Fruit fly (Drosophila melanogaster) whole organism, wandering third instar larva: ENCODE results near the gene CG7560.

Source experiments
- Abd-B ChIP-seq: fragments of >200 bp; optimal IDR thresholded peaks from 2 replicates; lab custom pipeline; 2017; ENCODE audit warnings: missing biosample characterization, missing genetic modification characterization
- CG32264 ChIP-seq: fragments of 200-800 bp; sonication (Bioruptor generic); optimal IDR thresholded peaks from 2 replicates; lab custom pipeline; 2016; ENCODE audit warnings: missing biosample characterization, missing genetic modification characterization
- CG9705 ChIP-seq: fragments of 200-800 bp; sonication (Bioruptor generic); optimal IDR thresholded peaks from 2 replicates; lab custom pipeline; 2018; ENCODE audit warnings: missing biosample characterization, mild to moderate bottlenecking, missing genetic modification characterization
- CrebA ChIP-seq: fragments of 200-800 bp; sonication (Bioruptor generic); optimal IDR thresholded peaks from 2 replicates; lab custom pipeline; 2016; ENCODE audit warnings: missing biosample characterization, mild to moderate bottlenecking, missing genetic modification characterization, borderline replicate concordance
- Dfd ChIP-seq: fragments of >200 bp; optimal IDR thresholded peaks from 2 replicates; lab custom pipeline; 2017; ENCODE audit warnings: missing biosample characterization, missing genetic modification characterization
- Dif ChIP-seq: fragments of 200-275, 200-300 bp; sonication (Bioruptor generic); optimal IDR thresholded peaks from 2 replicates; lab custom pipeline; 2018; ENCODE audit warnings: missing biosample characterization, missing genetic modification characterization; ENCODE audit not compliant: partially characterized antibody
- GATAd ChIP-seq: sonication (Bioruptor generic); optimal IDR thresholded peaks from 2 replicates; lab custom pipeline; 2016; ENCODE audit warnings: missing biosample characterization, missing genetic modification characterization
- HLH106 ChIP-seq: fragments of 200-800 bp; optimal IDR thresholded peaks from 3 replicates; lab custom pipeline; 2019; ENCODE audit warnings: missing biosample characterization, mild to moderate bottlenecking, missing genetic modification characterization, moderate library complexity
- Hnf4 ChIP-seq: fragments of 200-800 bp; sonication (Bioruptor generic); optimal IDR thresholded peaks from 2 replicates; lab custom pipeline; 2016; ENCODE audit warnings: missing biosample characterization, mild to moderate bottlenecking, missing genetic modification characterization
- Hr78 ChIP-seq: fragments of >200 bp; optimal IDR thresholded peaks from 2 replicates; lab custom pipeline; 2017; ENCODE audit warnings: missing biosample characterization, missing genetic modification characterization
- Hr83 ChIP-seq: fragments of 200-300 bp; sonication (Bioruptor generic); optimal IDR thresholded peaks from 2 replicates; lab custom pipeline; 2016; ENCODE audit warnings: missing biosample characterization, mild to moderate bottlenecking, missing genetic modification characterization, moderate library complexity; ENCODE audit not compliant: poor library complexity, severe bottlenecking
- Jra ChIP-seq: sonication (Bioruptor generic); optimal IDR thresholded peaks from 2 replicates; lab custom pipeline; 2016; ENCODE audit warnings: missing biosample characterization, missing genetic modification characterization
- Mio ChIP-seq: sonication (Bioruptor generic); optimal IDR thresholded peaks from 2 replicates; lab custom pipeline; 2016; ENCODE audit warnings: missing biosample characterization, missing genetic modification characterization
- Myc ChIP-seq: fragments of >200 bp; optimal IDR thresholded peaks from 2 replicates; lab custom pipeline; 2017
- N ChIP-seq: fragments of >200 bp; optimal IDR thresholded peaks from 2 replicates; lab custom pipeline; 2018; ENCODE audit warnings: missing biosample characterization, missing external identifiers, missing genetic modification characterization
- OdsH ChIP-seq: fragments of 200-800 bp; sonication (Bioruptor generic); optimal IDR thresholded peaks from 2 replicates; lab custom pipeline; 2016; ENCODE audit warnings: missing biosample characterization, mild to moderate bottlenecking, missing genetic modification characterization
- Rel ChIP-seq, 2 experiments: fragments of 200-800 bp; sonication (Bioruptor generic) in 1 of 2; optimal IDR thresholded peaks; 2 replicates in 1 of 2; 3 replicates in 1 of 2; lab custom pipeline; 2016 to 2019; ENCODE audit warnings: mild to moderate bottlenecking in 2 of 2, missing biosample characterization in 2 of 2, missing genetic modification characterization in 2 of 2, moderate library complexity in 1 of 2
- Sp1 ChIP-seq: fragments of 200-800 bp; sonication (Bioruptor generic); optimal IDR thresholded peaks from 3 replicates; lab custom pipeline; 2019; ENCODE audit warnings: missing biosample characterization, mild to moderate bottlenecking, missing genetic modification characterization, moderate library complexity
- Vsx2 ChIP-seq: fragments of 200-300, 225-300 bp; sonication (Bioruptor generic); optimal IDR thresholded peaks from 2 replicates; lab custom pipeline; 2018; ENCODE audit warnings: missing biosample characterization, missing genetic modification characterization; ENCODE audit not compliant: partially characterized antibody
- br ChIP-seq: fragments of 200-800 bp; sonication (Bioruptor generic); optimal IDR thresholded peaks from 2 replicates; lab custom pipeline; 2016; ENCODE audit warnings: missing biosample characterization, missing genetic modification characterization
- brk ChIP-seq: fragments of 200-800 bp; sonication (Bioruptor generic); optimal IDR thresholded peaks from 2 replicates; lab custom pipeline; 2016; ENCODE audit warnings: missing biosample characterization, mild to moderate bottlenecking, missing genetic modification characterization
- dl ChIP-seq, 2 experiments: fragments of 175-275, 200-275 bp in 1 of 2; fragments of 200-275 bp in 1 of 2; sonication (Bioruptor generic); optimal IDR thresholded peaks; lab custom pipeline; 2018; ENCODE audit warnings: mild to moderate bottlenecking in 2 of 2, missing biosample characterization in 2 of 2, missing genetic modification characterization in 2 of 2, moderate library complexity in 2 of 2; ENCODE audit not compliant: partially characterized antibody in 2 of 2, insufficient read depth in 1 of 2
- dmrt93B ChIP-seq: fragments of 200-800 bp; sonication (Bioruptor generic); optimal IDR thresholded peaks from 2 replicates; lab custom pipeline; 2018; ENCODE audit warnings: missing biosample characterization, mild to moderate bottlenecking, missing genetic modification characterization
- dsf ChIP-seq: sonication (Bioruptor generic); optimal IDR thresholded peaks from 2 replicates; lab custom pipeline; 2016; ENCODE audit warnings: missing biosample characterization, missing genetic modification characterization, borderline replicate concordance
- ey ChIP-seq: fragments of 200-800 bp; sonication (Bioruptor generic); optimal IDR thresholded peaks from 2 replicates; lab custom pipeline; 2016; ENCODE audit warnings: missing biosample characterization, missing genetic modification characterization
- foxo ChIP-seq, 2 experiments: fragments of 200-800 bp; sonication (Bioruptor generic); optimal IDR thresholded peaks; 2 replicates in 1 of 2; 3 replicates in 1 of 2; lab custom pipeline; 2016 to 2017; ENCODE audit warnings: missing biosample characterization in 2 of 2, missing genetic modification characterization in 2 of 2
- fru ChIP-seq: fragments of 200-800 bp; sonication (Bioruptor generic); optimal IDR thresholded peaks from 3 replicates; lab custom pipeline; 2016; ENCODE audit warnings: missing biosample characterization, mild to moderate bottlenecking, missing genetic modification characterization
- h ChIP-seq: fragments of 200-800 bp; sonication (Bioruptor generic); optimal IDR thresholded peaks from 3 replicates; lab custom pipeline; 2016; ENCODE audit warnings: missing biosample characterization, mild to moderate bottlenecking, missing genetic modification characterization
- jim ChIP-seq: fragments of 175-275, 200-325 bp; sonication (Bioruptor generic); optimal IDR thresholded peaks from 2 replicates; lab custom pipeline; 2016; ENCODE audit warnings: missing biosample characterization, mild to moderate bottlenecking, missing genetic modification characterization
- lola ChIP-seq: fragments of >200 bp; optimal IDR thresholded peaks from 2 replicates; lab custom pipeline; 2017; ENCODE audit warnings: missing biosample characterization, missing genetic modification characterization
- pan ChIP-seq: fragments of >200 bp; optimal IDR thresholded peaks from 2 replicates; lab custom pipeline; 2017
- psq ChIP-seq: fragments of 200-800 bp; sonication (Bioruptor generic); optimal IDR thresholded peaks from 3 replicates; lab custom pipeline; 2017; ENCODE audit warnings: missing biosample characterization, mild to moderate bottlenecking, missing genetic modification characterization, moderate library complexity
- rgr ChIP-seq: fragments of 200-800 bp; sonication (Bioruptor generic); optimal IDR thresholded peaks from 3 replicates; lab custom pipeline; 2016; ENCODE audit warnings: missing biosample characterization, mild to moderate bottlenecking, missing genetic modification characterization
- sage ChIP-seq: fragments of 200-800 bp; sonication (Bioruptor generic); optimal IDR thresholded peaks from 2 replicates; lab custom pipeline; 2016; ENCODE audit warnings: missing biosample characterization, mild to moderate bottlenecking, missing genetic modification characterization
- sv ChIP-seq: fragments of 200-800 bp; sonication (Bioruptor generic); optimal IDR thresholded peaks from 3 replicates; lab custom pipeline; 2016; ENCODE audit warnings: missing biosample characterization, missing genetic modification characterization
- tai ChIP-seq: sonication (Bioruptor generic); optimal IDR thresholded peaks from 2 replicates; lab custom pipeline; 2016; ENCODE audit warnings: missing biosample characterization, missing genetic modification characterization
- usp ChIP-seq: fragments of >200 bp; optimal IDR thresholded peaks from 2 replicates; lab custom pipeline; 2017; ENCODE audit warnings: missing biosample characterization, missing genetic modification characterization
- woc ChIP-seq: sonication (Bioruptor generic); optimal IDR thresholded peaks from 2 replicates; lab custom pipeline; 2016; ENCODE audit warnings: missing biosample characterization, mild to moderate bottlenecking, missing genetic modification characterization

CG7560 gene

dm6 chr3L:11403542-11403941 is 21.4 kb upstream of the CG7560 start:
- peak; percentile 69 for TF ChIP-seq woc (GFP tag; lab: Kevin White, UChicago)
- peak; percentile 6 for TF ChIP-seq sv (GFP tag; lab: Kevin White, UChicago)
- peak in 1 of 2 experiments; percentile 73 for TF ChIP-seq foxo (GFP tag; optimal IDR thresholded peaks at IDR 0.05; lab: Kevin White, UChicago)
- peak; percentile 68 for TF ChIP-seq h
- TF ChIP-seq Sp1 (GFP tag; lab: Kevin White, UChicago): peak; percentile 25
- peak; percentile 60 for TF ChIP-seq ey (GFP tag; lab: Kevin White, UChicago)
- TF ChIP-seq HLH106 (tag; lab: Kevin White, UChicago): peak; percentile 34
- no peak for TF ChIP-seq Vsx2 (GFP tag; lab: Kevin White, UChicago)
- TF ChIP-seq Hnf4 (GFP tag; lab: Kevin White, UChicago): peak; percentile 59
- TF ChIP-seq br (GFP tag; lab: Kevin White, UChicago): peak; percentile 49
- TF ChIP-seq psq: peak; percentile 42
- no peak for TF ChIP-seq N (GFP tag; lab: Kevin White, UChicago)
- TF ChIP-seq Abd-B (GFP tag; lab: Kevin White, UChicago): no peak
- no peak for TF ChIP-seq Mio (GFP tag; lab: Kevin White, UChicago)
- TF ChIP-seq Jra (GFP tag; lab: Kevin White, UChicago): no peak
- no peak for TF ChIP-seq dl (GFP tag; optimal IDR thresholded peaks at IDR 0.05; lab: Kevin White, UChicago; ENCODE audit: insufficient read depth in 1 of 2, partially characterized antibody in 2 of 2)
- TF ChIP-seq OdsH (GFP tag; lab: Kevin White, UChicago): peak; percentile 62
- TF ChIP-seq CrebA (GFP tag; lab: Kevin White, UChicago): no peak
- no peak for TF ChIP-seq jim
- TF ChIP-seq Dfd: no peak
- no peak for TF ChIP-seq dsf
- peak; percentile 59 for TF ChIP-seq fru (GFP tag; lab: Kevin White, UChicago)
- no peak for TF ChIP-seq GATAd (GFP tag; lab: Kevin White, UChicago)
- TF ChIP-seq rgr (GFP tag; lab: Kevin White, UChicago): peak; percentile 62
- TF ChIP-seq, all 38 proteins: peak for 13

dm6 chr3L:11405362-11406254 is 19.4 kb upstream of the CG7560 start:
- TF ChIP-seq ey (GFP tag; lab: Kevin White, UChicago) (peak; percentile 94), rgr (GFP tag; lab: Kevin White, UChicago) (peak; percentile 97), Dif (GFP tag; lab: Kevin White, UChicago) (no peak), sv (GFP tag; lab: Kevin White, UChicago) (peak; percentile 90), dmrt93B (GFP tag; lab: Kevin White, UChicago) (peak; percentile 59), Sp1 (GFP tag; lab: Kevin White, UChicago) (peak; percentile 92), Rel (GFP tag; optimal IDR thresholded peaks at IDR 0.05; lab: Kevin White, UChicago) (peak; percentile 65), Rel (tag; optimal IDR thresholded peaks at IDR 0.05; lab: Kevin White, UChicago) (peak; percentile 63), dsf (peak; percentile 83), CrebA (GFP tag; lab: Kevin White, UChicago) (peak; percentile 84), OdsH (GFP tag; lab: Kevin White, UChicago) (peak; percentile 94), brk (GFP tag; lab: Kevin White, UChicago) (peak; percentile 93), CG32264 (peak; percentile 58), Jra (GFP tag; lab: Kevin White, UChicago) (peak; percentile 84), Abd-B (GFP tag; lab: Kevin White, UChicago) (no peak), fru (GFP tag; lab: Kevin White, UChicago) (peak; percentile 91), pan (lab: Kevin White, UChicago) (no peak), jim (no peak), Hr83 (GFP tag; lab: Kevin White, UChicago) (peak; percentile 15), Hnf4 (GFP tag; lab: Kevin White, UChicago) (peak; percentile 95), N (GFP tag; lab: Kevin White, UChicago) (no peak), h (peak; percentile 96), br (GFP tag; lab: Kevin White, UChicago) (peak; percentile 97), woc (GFP tag; lab: Kevin White, UChicago) (peak; percentile 88), Hr78 (no peak), Myc (lab: Kevin White, UChicago) (no peak), GATAd (GFP tag; lab: Kevin White, UChicago) (peak; percentile 55), lola (GFP tag; lab: Kevin White, UChicago) (no peak), HLH106 (tag; lab: Kevin White, UChicago) (peak; percentile 88), usp (no peak), Dfd (no peak), dl (GFP tag; optimal IDR thresholded peaks at IDR 0.05; lab: Kevin White, UChicago; ENCODE audit: insufficient read depth in 1 of 2, partially characterized antibody in 2 of 2) (no peak), foxo (GFP tag; optimal IDR thresholded peaks at IDR 0.05; lab: Kevin White, UChicago) (peak; percentile 40 to 94), CG9705 (GFP tag; lab: Kevin White, UChicago) (peak; percentile 30), Mio (GFP tag; lab: Kevin White, UChicago) (peak; percentile 66), psq (peak; percentile 92), sage (peak; percentile 89), tai (peak; percentile 92), Vsx2 (GFP tag; lab: Kevin White, UChicago) (no peak)
- TF ChIP-seq, all 38 proteins: peak for 26
